Fruit fly (Drosophila melanogaster) whole organism, embryonic: Measurements from ENCODE around the gene Sodh2.

Experiments used
- Adf1 ChIP-seq: fragments of 200-800 bp; sonication (Bioruptor generic); IDR thresholded peaks from 2 replicates; pipeline ENCODE4 v1.3.6; 2022; ENCODE audit warnings: missing biosample characterization, missing genetic modification characterization
- C15 ChIP-seq: fragments of 200-800 bp; sonication (Bioruptor generic); IDR thresholded peaks from 3 replicates; pipeline ENCODE4 v1.3.6; 2022; ENCODE audit warnings: missing biosample characterization, missing genetic modification characterization
- CG10147 ChIP-seq: fragments of 200-800 bp; sonication (Bioruptor generic); optimal IDR thresholded peaks from 2 replicates; lab custom pipeline; 2019; ENCODE audit warnings: missing biosample characterization, mild to moderate bottlenecking, missing genetic modification characterization, moderate library complexity
- CG10431 ChIP-seq: fragments of 200-800 bp; sonication (Bioruptor generic); optimal IDR thresholded peaks from 3 replicates; lab custom pipeline; 2018; ENCODE audit warnings: missing biosample characterization, mild to moderate bottlenecking, missing genetic modification characterization
- CG10543 ChIP-seq: fragments of 200-800 bp; sonication (Bioruptor generic); optimal IDR thresholded peaks from 3 replicates; lab custom pipeline; 2017; ENCODE audit warnings: missing biosample characterization, mild to moderate bottlenecking, missing genetic modification characterization, moderate library complexity
- CG10565 ChIP-seq: fragments of 200-800 bp; sonication (Bioruptor generic); optimal IDR thresholded peaks from 3 replicates; lab custom pipeline; 2016; ENCODE audit warnings: missing biosample characterization, mild to moderate bottlenecking, missing genetic modification characterization
- CG10979 ChIP-seq: fragments of 200-800 bp; sonication (Bioruptor generic); optimal IDR thresholded peaks from 2 replicates; lab custom pipeline; 2018; ENCODE audit warnings: missing biosample characterization, mild to moderate bottlenecking, missing genetic modification characterization, moderate library complexity
- CG11093 ChIP-seq: fragments of 200-800 bp; sonication (Bioruptor generic); IDR thresholded peaks from 3 replicates; pipeline ENCODE4 v1.3.6; 2022; ENCODE audit warnings: missing biosample characterization, missing genetic modification characterization
- CG15073 ChIP-seq: fragments of 200-800 bp; sonication (Bioruptor generic); optimal IDR thresholded peaks from 2 replicates; lab custom pipeline; 2016; ENCODE audit warnings: missing biosample characterization, missing genetic modification characterization
- CG15269 ChIP-seq: fragments of 200-800 bp; sonication (Bioruptor generic); optimal IDR thresholded peaks from 2 replicates; lab custom pipeline; 2018; ENCODE audit warnings: missing biosample characterization, mild to moderate bottlenecking, missing genetic modification characterization, moderate library complexity
- CG15601 ChIP-seq: fragments of 200-800 bp; sonication (Bioruptor generic); optimal IDR thresholded peaks from 3 replicates; lab custom pipeline; 2019; ENCODE audit warnings: missing biosample characterization, mild to moderate bottlenecking, missing genetic modification characterization, moderate library complexity
- CG1603 ChIP-seq: fragments of 200-800 bp; sonication (Bioruptor generic); optimal IDR thresholded peaks from 2 replicates; lab custom pipeline; 2019; ENCODE audit warnings: missing biosample characterization, mild to moderate bottlenecking, missing genetic modification characterization, moderate library complexity
- CG16863 ChIP-seq: fragments of 200-800 bp; sonication (Bioruptor generic); optimal IDR thresholded peaks from 3 replicates; lab custom pipeline; 2016; ENCODE audit warnings: missing biosample characterization, missing genetic modification characterization
- CG17829 ChIP-seq: fragments of 200-800 bp; optimal IDR thresholded peaks from 2 replicates; lab custom pipeline; 2019; ENCODE audit warnings: missing biosample characterization, mild to moderate bottlenecking, missing genetic modification characterization, moderate library complexity
- CG18476 ChIP-seq: fragments of 200-800 bp; sonication (Bioruptor generic); optimal IDR thresholded peaks from 2 replicates; lab custom pipeline; 2016; ENCODE audit warnings: missing biosample characterization, mild to moderate bottlenecking, missing genetic modification characterization
- CG2889 ChIP-seq: fragments of 200-800 bp; sonication (Bioruptor generic); IDR thresholded peaks from 3 replicates; pipeline ENCODE4 v1.3.6; 2022; ENCODE audit warnings: missing biosample characterization, missing genetic modification characterization
- CG3847 ChIP-seq: fragments of 200-800 bp; sonication (Bioruptor generic); IDR thresholded peaks from 2 replicates; pipeline ENCODE4 v1.3.6; 2022; ENCODE audit warnings: missing biosample characterization, missing genetic modification characterization
- CG43689 ChIP-seq: fragments of 200-800 bp; sonication (Bioruptor generic); IDR thresholded peaks from 2 replicates; pipeline ENCODE4 v1.3.6; 2022; ENCODE audit warnings: missing biosample characterization, missing genetic modification characterization
- CG4404 ChIP-seq: fragments of 200-800 bp; sonication (Bioruptor generic); IDR thresholded peaks from 2 replicates; pipeline ENCODE4 v1.3.6; 2022; ENCODE audit warnings: missing biosample characterization, missing genetic modification characterization
- CG4707 ChIP-seq: fragments of 200-800 bp; sonication (Bioruptor generic); optimal IDR thresholded peaks from 2 replicates; lab custom pipeline; 2018; ENCODE audit warnings: missing biosample characterization, mild to moderate bottlenecking, missing genetic modification characterization, moderate library complexity
- CG6175 ChIP-seq: fragments of 200-800 bp; sonication (Bioruptor generic); IDR thresholded peaks from 3 replicates; pipeline ENCODE4 v1.3.6; 2022; ENCODE audit warnings: missing biosample characterization, missing genetic modification characterization
- CG7839 ChIP-seq: fragments of 200-800 bp; sonication (Bioruptor generic); optimal IDR thresholded peaks from 3 replicates; lab custom pipeline; 2018; ENCODE audit warnings: missing biosample characterization, mild to moderate bottlenecking, missing genetic modification characterization, moderate library complexity
- CG9215 ChIP-seq: fragments of 200-800 bp; sonication (Bioruptor generic); IDR thresholded peaks from 2 replicates; pipeline ENCODE4 v1.3.6; 2022; ENCODE audit warnings: missing biosample characterization, missing genetic modification characterization
- CG9876 ChIP-seq: fragments of 200-800 bp; sonication (Bioruptor generic); optimal IDR thresholded peaks from 2 replicates; lab custom pipeline; 2016; ENCODE audit warnings: missing biosample characterization, missing genetic modification characterization
- CTCF ChIP-seq: fragments of 200-800 bp; sonication (Bioruptor generic); optimal IDR thresholded peaks from 2 replicates; lab custom pipeline; 2017; ENCODE audit warnings: missing biosample characterization, mild to moderate bottlenecking, missing genetic modification characterization, moderate library complexity
- CoRest ChIP-seq: fragments of 200-800 bp; sonication (Bioruptor generic); optimal IDR thresholded peaks from 3 replicates; lab custom pipeline; 2018; ENCODE audit warnings: missing biosample characterization, mild to moderate bottlenecking, missing genetic modification characterization, moderate library complexity
- Dad ChIP-seq: fragments of 200-800 bp; sonication (Bioruptor generic); optimal IDR thresholded peaks from 3 replicates; lab custom pipeline; 2016; ENCODE audit warnings: missing biosample characterization, missing genetic modification characterization
- E2f1 ChIP-seq: fragments of 200-800 bp; sonication (Bioruptor generic); IDR thresholded peaks from 2 replicates; pipeline ENCODE4 v1.3.6; 2022; ENCODE audit warnings: missing biosample characterization, missing genetic modification characterization
- H2.0 ChIP-seq: fragments of 200-800 bp; sonication (Bioruptor generic); IDR thresholded peaks from 2 replicates; pipeline ENCODE4 v1.3.6; 2022; ENCODE audit warnings: missing biosample characterization, missing genetic modification characterization
- HLHmδ ChIP-seq: fragments of 200-800 bp; sonication (Bioruptor generic); optimal IDR thresholded peaks from 2 replicates; lab custom pipeline; 2018; ENCODE audit warnings: missing biosample characterization, mild to moderate bottlenecking, missing genetic modification characterization, moderate library complexity
- Scr ChIP-seq: fragments of 200-800 bp; sonication (Bioruptor generic); IDR thresholded peaks from 2 replicates; pipeline ENCODE4 v1.3.6; 2022; ENCODE audit warnings: missing biosample characterization, missing genetic modification characterization; ENCODE audit not compliant: partially characterized antibody
- Spps ChIP-seq: fragments of 200-800 bp; sonication (Bioruptor generic); optimal IDR thresholded peaks from 2 replicates; lab custom pipeline; 2018; ENCODE audit warnings: missing biosample characterization, mild to moderate bottlenecking, missing genetic modification characterization
- ac ChIP-seq: fragments of 200-800 bp; sonication (Bioruptor generic); optimal IDR thresholded peaks from 3 replicates; lab custom pipeline; 2017; ENCODE audit warnings: missing biosample characterization, mild to moderate bottlenecking, missing genetic modification characterization
- al ChIP-seq: fragments of 200-800 bp; sonication (Bioruptor generic); IDR thresholded peaks from 2 replicates; pipeline ENCODE4 v1.3.6; 2022; ENCODE audit warnings: missing biosample characterization, missing genetic modification characterization
- bab2 ChIP-seq: fragments of 200-800 bp; sonication (Bioruptor generic); optimal IDR thresholded peaks from 2 replicates; lab custom pipeline; 2016; ENCODE audit warnings: missing biosample characterization, missing genetic modification characterization
- bcd ChIP-seq: fragments of 200-800 bp; sonication (Bioruptor generic); optimal IDR thresholded peaks from 2 replicates; lab custom pipeline; 2017; ENCODE audit warnings: missing biosample characterization, mild to moderate bottlenecking, missing genetic modification characterization
- bsh ChIP-seq, 2 experiments: fragments of 200-800 bp; sonication (Bioruptor generic); optimal IDR thresholded peaks; 2 replicates each; lab custom pipeline; 2017 to 2018; ENCODE audit warnings: mild to moderate bottlenecking in 2 of 2, missing biosample characterization in 2 of 2, missing genetic modification characterization in 2 of 2, moderate library complexity in 1 of 2
- ci ChIP-seq: fragments of 200-800 bp; sonication (Bioruptor generic); IDR thresholded peaks from 3 replicates; pipeline ENCODE4 v1.3.6; 2022; ENCODE audit warnings: missing biosample characterization, missing genetic modification characterization
- ems ChIP-seq: fragments of 200-800 bp; sonication (Bioruptor generic); optimal IDR thresholded peaks from 3 replicates; lab custom pipeline; 2016; ENCODE audit warnings: missing biosample characterization, missing genetic modification characterization
- fu2 ChIP-seq: fragments of 200-800 bp; sonication (Bioruptor generic); optimal IDR thresholded peaks from 2 replicates; lab custom pipeline; 2016; ENCODE audit warnings: missing biosample characterization, missing genetic modification characterization
- jigr1 ChIP-seq: fragments of 200-800 bp; sonication (Bioruptor generic); IDR thresholded peaks from 3 replicates; pipeline ENCODE4 v1.3.6; 2022; ENCODE audit warnings: missing biosample characterization, missing genetic modification characterization
- mam ChIP-seq: fragments of 200-800 bp; sonication (Bioruptor generic); optimal IDR thresholded peaks from 3 replicates; lab custom pipeline; 2016; ENCODE audit warnings: missing biosample characterization, missing genetic modification characterization
- nerfin-1 ChIP-seq: fragments of 200-800 bp; sonication (Bioruptor generic); optimal IDR thresholded peaks from 3 replicates; lab custom pipeline; 2019; ENCODE audit warnings: missing biosample characterization, mild to moderate bottlenecking, missing genetic modification characterization, moderate library complexity
- nom ChIP-seq: fragments of 200-800 bp; sonication (Bioruptor generic); optimal IDR thresholded peaks from 2 replicates; lab custom pipeline; 2017; ENCODE audit warnings: missing biosample characterization, missing genetic modification characterization, mild to moderate bottlenecking, moderate library complexity, missing genetic modification reagents
- pzg ChIP-seq: fragments of 200-800 bp; sonication (Bioruptor generic); optimal IDR thresholded peaks from 3 replicates; lab custom pipeline; 2018; ENCODE audit warnings: missing biosample characterization, mild to moderate bottlenecking, missing genetic modification characterization, moderate library complexity
- repo ChIP-seq: fragments of 200-800 bp; sonication (Bioruptor generic); optimal IDR thresholded peaks from 2 replicates; lab custom pipeline; 2016; ENCODE audit warnings: missing biosample characterization, missing genetic modification characterization
- run ChIP-seq: fragments of 200-800 bp; sonication (Bioruptor generic); optimal IDR thresholded peaks from 3 replicates; lab custom pipeline; 2018; ENCODE audit warnings: missing biosample characterization, mild to moderate bottlenecking, missing genetic modification characterization
- so ChIP-seq: fragments of 200-800 bp; sonication (Bioruptor generic); IDR thresholded peaks from 3 replicates; pipeline ENCODE4 v1.3.6; 2022; ENCODE audit warnings: missing biosample characterization, missing genetic modification characterization
- sr ChIP-seq: fragments of 200-800 bp; sonication (Bioruptor generic); IDR thresholded peaks from 3 replicates; pipeline ENCODE4 v1.3.6; 2022; ENCODE audit warnings: missing biosample characterization, missing genetic modification characterization
- tx ChIP-seq: fragments of 200-800 bp; sonication (Bioruptor generic); optimal IDR thresholded peaks from 2 replicates; lab custom pipeline; 2016; ENCODE audit warnings: missing biosample characterization, missing genetic modification characterization
- z ChIP-seq: fragments of 200-800 bp; sonication (Bioruptor generic); IDR thresholded peaks from 3 replicates; pipeline ENCODE4 v1.3.6; 2022; ENCODE audit warnings: missing biosample characterization, missing genetic modification characterization
- zen ChIP-seq: fragments of 200-800 bp; sonication (Bioruptor generic); optimal IDR thresholded peaks from 3 replicates; lab custom pipeline; 2018; ENCODE audit warnings: missing biosample characterization, mild to moderate bottlenecking, missing genetic modification characterization, moderate library complexity

Sodh2 gene

dm6 chr3R:10852232-10852774, 23.9 kb upstream of the Sodh2 start, which contains the start of gene CG4565 (continued):
- TF ChIP-seq ci (GFP tag; lab: Robert Waterston, UW), result no peak
- TF ChIP-seq ems, result no peak
- TF ChIP-seq C15, result no peak
- peak; percentile 16 for TF ChIP-seq CTCF
- TF ChIP-seq CG15073 (GFP tag; lab: Kevin White, UChicago), result no peak
- peak; percentile 45 for TF ChIP-seq pzg (GFP tag; lab: Kevin White, UChicago)
- no peak for TF ChIP-seq CG6175 (GFP tag; lab: Robert Waterston, UW)
- no peak for TF ChIP-seq CG15601 (tag; lab: Kevin White, UChicago)
- TF ChIP-seq nerfin-1 (tag; lab: Kevin White, UChicago), result peak; percentile 32
- TF ChIP-seq CG15269 (tag; lab: Kevin White, UChicago), result no peak
- no peak for TF ChIP-seq CG2889 (GFP tag; lab: Robert Waterston, UW)
- no peak for TF ChIP-seq CG3847 (GFP tag; lab: Robert Waterston, UW)
- TF ChIP-seq CG10147, result no peak
- no peak for TF ChIP-seq CG43689 (GFP tag; lab: Robert Waterston, UW)
- no peak for TF ChIP-seq z
- TF ChIP-seq Scr, result peak; percentile 42; the same call in 1 of the 2 replicates
- no peak for TF ChIP-seq CG11093 (GFP tag; lab: Robert Waterston, UW)
- TF ChIP-seq CoRest (tag; lab: Kevin White, UChicago), result peak; percentile 10
- peak; percentile 71 for TF ChIP-seq CG10543 (GFP tag; lab: Kevin White, UChicago)
- no peak for TF ChIP-seq bcd
- TF ChIP-seq Dad (GFP tag; lab: Kevin White, UChicago), result no peak
- no peak for TF ChIP-seq H2.0 (GFP tag; lab: Robert Waterston, UW)
- TF ChIP-seq bab2 (GFP tag; lab: Kevin White, UChicago), result no peak
- TF ChIP-seq CG7839 (tag; lab: Kevin White, UChicago), result no peak
- no peak for TF ChIP-seq fu2 (GFP tag; lab: Kevin White, UChicago)
- TF ChIP-seq CG10979 (tag; lab: Kevin White, UChicago), result peak; percentile 13
- no peak for TF ChIP-seq CG16863 (GFP tag; lab: Kevin White, UChicago)
- TF ChIP-seq so (GFP tag; lab: Robert Waterston, UW), result no peak
- no peak for TF ChIP-seq CG4404 (GFP tag; lab: Robert Waterston, UW)
- peak; percentile 44 for TF ChIP-seq CG1603 (tag; lab: Kevin White, UChicago)
- TF ChIP-seq jigr1, result no peak
- no peak for TF ChIP-seq sr (GFP tag; lab: Robert Waterston, UW)
- peak; percentile 8 for TF ChIP-seq CG17829 (tag; lab: Kevin White, UChicago)
- no peak for TF ChIP-seq CG10565 (GFP tag; lab: Kevin White, UChicago)
- TF ChIP-seq CG9876 (GFP tag; lab: Kevin White, UChicago), result no peak
- TF ChIP-seq Adf1, result no peak
- no peak for TF ChIP-seq CG10431 (GFP tag; lab: Kevin White, UChicago)
- no peak for TF ChIP-seq repo (GFP tag; lab: Kevin White, UChicago)
- no peak for TF ChIP-seq mam (GFP tag; lab: Kevin White, UChicago)
- TF ChIP-seq zen (tag; lab: Kevin White, UChicago), result no peak
- TF ChIP-seq CG4707 (GFP tag; lab: Kevin White, UChicago), result no peak
- TF ChIP-seq tx (GFP tag; lab: Kevin White, UChicago), result no peak
- TF ChIP-seq al, result no peak
- no peak for TF ChIP-seq ac (GFP tag; lab: Kevin White, UChicago)
- TF ChIP-seq nom (GFP tag; lab: Kevin White, UChicago), result peak; percentile 9
- TF ChIP-seq run (tag; lab: Kevin White, UChicago), result no peak
- no peak for TF ChIP-seq CG9215 (GFP tag; lab: Robert Waterston, UW)
- TF ChIP-seq E2f1 (GFP tag; lab: Robert Waterston, UW), result no peak
- TF ChIP-seq bsh (GFP tag; optimal IDR thresholded peaks at IDR 0.05; lab: Kevin White, UChicago), result no peak
- no peak for TF ChIP-seq CG18476 (GFP tag; lab: Kevin White, UChicago)
- TF ChIP-seq Spps (tag; lab: Kevin White, UChicago), result no peak
- TF ChIP-seq HLHmδ (GFP tag; lab: Kevin White, UChicago), result no peak
